Comparison of ENCODE assay signal across 1 fruit fly cellular context in genomic region chrX:5899241-5900145, dm6.
A peak's percentile ranks its signal among the peaks of the same experiment; 100 is the strongest.
TF ChIP-seq lines count a peak whose summit lies in the region.

No protein-coding gene starts in this region.

TF ChIP-seq in whole organism, embryonic, 481 proteins besides CTCF, POLR2A, EP300 and RAD21 (continued from another document):
- peak; percentile 58; the same call in 1 of the 2 replicates for TF ChIP-seq chm (GFP tag; IDR thresholded peaks at IDR 0.05; lab: Robert Waterston, UW)
- 0 out of 3 replicates have a peak, but pooled peaks have one; percentile 37 for TF ChIP-seq vnd (GFP tag; IDR thresholded peaks at IDR 0.05; lab: Robert Waterston, UW; ENCODE audit: partially characterized antibody)
- peak; percentile 61 for TF ChIP-seq lab (GFP tag; optimal IDR thresholded peaks at IDR 0.05; lab: Kevin White, UChicago)
- peak; percentile 88 for TF ChIP-seq sqz (GFP tag; optimal IDR thresholded peaks at IDR 0.05; lab: Kevin White, UChicago)
- 0 out of 2 replicates have a peak, but pooled peaks have one; percentile 13 for TF ChIP-seq Scr (GFP tag; IDR thresholded peaks at IDR 0.05; lab: Robert Waterston, UW; ENCODE audit: partially characterized antibody)
- TF ChIP-seq ewg (GFP tag; optimal IDR thresholded peaks at IDR 0.05; lab: Kevin White, UChicago): peak; percentile 54
- no peak for TF ChIP-seq luna (GFP tag; optimal IDR thresholded peaks at IDR 0.05; lab: Kevin White, UChicago)
- peak; percentile 8 for TF ChIP-seq B-H2 (GFP tag; optimal IDR thresholded peaks at IDR 0.05; lab: Kevin White, UChicago)
- peak; percentile 61 for TF ChIP-seq cg (GFP tag; optimal IDR thresholded peaks at IDR 0.05; lab: Kevin White, UChicago)
- peak; percentile 29 for TF ChIP-seq CG8924 (tag; optimal IDR thresholded peaks at IDR 0.05; lab: Kevin White, UChicago)
- 0 out of 2 replicates have a peak, but pooled peaks have one; percentile 27 for TF ChIP-seq CG32767 (GFP tag; IDR thresholded peaks at IDR 0.05; lab: Robert Waterston, UW)
- peak; percentile 80 for TF ChIP-seq kni (GFP tag; optimal IDR thresholded peaks at IDR 0.05; lab: Kevin White, UChicago)
- peak; percentile 14 for TF ChIP-seq HmgZ (tag; optimal IDR thresholded peaks at IDR 0.05; lab: Kevin White, UChicago)
- TF ChIP-seq Kr (GFP tag; optimal IDR thresholded peaks at IDR 0.05; lab: Kevin White, UChicago): peak; percentile 36
- TF ChIP-seq tna (GFP tag; IDR thresholded peaks at IDR 0.05; lab: Robert Waterston, UW; ENCODE audit: partially characterized antibody): no peak
- TF ChIP-seq Deaf1 (tag; optimal IDR thresholded peaks at IDR 0.05; lab: Kevin White, UChicago): peak; percentile 16
- TF ChIP-seq insv (GFP tag; optimal IDR thresholded peaks at IDR 0.05; lab: Kevin White, UChicago): peak in 1 of 2 experiments; percentile 12
- peak; percentile 11 for TF ChIP-seq CG2875 (GFP tag; optimal IDR thresholded peaks at IDR 0.05; lab: Kevin White, UChicago)
